Worm (Caenorhabditis elegans) whole organism, L1 larva: ENCODE measurements around the gene T05G5.5.

Experiments
- aly-2 ChIP-seq: fragments of 150-350 bp; optimal IDR thresholded peaks from 2 replicates; lab custom pipeline; 2014; ENCODE audit warnings: missing biosample characterization, missing genetic modification characterization
- jun-1 ChIP-seq: fragments of 150-350 bp; optimal IDR thresholded peaks from 2 replicates; lab custom pipeline; 2014; ENCODE audit warnings: missing biosample characterization, missing genetic modification reagents, missing genetic modification characterization
- mdl-1 ChIP-seq, 2 experiments: fragments of 150-350 bp; optimal IDR thresholded peaks; 2 replicates each; lab custom pipeline; 2014 to 2017; ENCODE audit warnings: missing biosample characterization in 2 of 2, missing genetic modification characterization in 2 of 2, inconsistent platforms in 1 of 2
- nhr-11 ChIP-seq: fragments of 150-350 bp; optimal IDR thresholded peaks from 2 replicates; lab custom pipeline; 2014; ENCODE audit warnings: missing biosample characterization, missing genetic modification characterization
- unc-30 ChIP-seq: sonication (generic microtip); optimal IDR thresholded peaks from 2 replicates; lab custom pipeline; 2017; ENCODE audit warnings: missing biosample characterization, missing genetic modification characterization

- no peak for TF ChIP-seq aly-2 (tag; lab: Kevin White, UChicago)
- no peak for TF ChIP-seq jun-1 (tag; lab: Kevin White, UChicago)
- TF ChIP-seq unc-30 (tag; lab: Kevin White, UChicago) = no peak
- TF ChIP-seq nhr-11 = no peak
- no peak for TF ChIP-seq mdl-1 (tag; optimal IDR thresholded peaks at IDR 0.05; lab: Kevin White, UChicago)
These were observed 19.8 kb downstream of the T05G5.5 start for ce11 chrIII:9731313-9731912.
